Fruit fly (Drosophila melanogaster): ENCODE results near the gene FASN1.

FASN1 gene

dm6 chr2L:3039774-3040173, 16.6 kb upstream of the FASN1 start, which contains the start of the genes cnir and CG17221 (continued):
- TF ChIP-seq dysf (GFP tag; IDR thresholded peaks at IDR 0.05) (no peak), sd (tag; optimal IDR thresholded peaks at IDR 0.05) (peak; percentile 23), Stat92E (GFP tag; optimal IDR thresholded peaks at IDR 0.05) (no peak), Dbx (GFP tag; IDR thresholded peaks at IDR 0.05) (0 out of 3 replicates have a peak, but pooled peaks have one; percentile 32), CG4730 (GFP tag; IDR thresholded peaks at IDR 0.05) (no peak), CG2199 (GFP tag; IDR thresholded peaks at IDR 0.05) (0 out of 3 replicates have a peak, but pooled peaks have one; percentile 18), lov (optimal IDR thresholded peaks at IDR 0.05) (no peak), lov (GFP tag; IDR thresholded peaks at IDR 0.05) (no peak), nerfin-2 (GFP tag; IDR thresholded peaks at IDR 0.05; ENCODE audit: partially characterized antibody) (0 out of 2 replicates have a peak, but pooled peaks have one; percentile 27), CG17612 (GFP tag; IDR thresholded peaks at IDR 0.05) (no peak), MESR4 (GFP tag; optimal IDR thresholded peaks at IDR 0.05) (peak; percentile 16), Rfx (GFP tag; IDR thresholded peaks at IDR 0.05) (peak; percentile 68), kay (GFP tag; optimal IDR thresholded peaks at IDR 0.05) (peak; percentile 18), Ets97D (GFP tag; optimal IDR thresholded peaks at IDR 0.05) (peak; percentile 75), CG2129 (GFP tag; IDR thresholded peaks at IDR 0.05; ENCODE audit: partially characterized antibody) (no peak), Vsx1 (GFP tag; optimal IDR thresholded peaks at IDR 0.05) (no peak), bcd (GFP tag; optimal IDR thresholded peaks at IDR 0.05) (peak; percentile 51), CG6254 (GFP tag; optimal IDR thresholded peaks at IDR 0.05) (no peak), CG2875 (GFP tag; optimal IDR thresholded peaks at IDR 0.05) (no peak), Blimp-1 (GFP tag; optimal IDR thresholded peaks at IDR 0.05) (peak; percentile 46), HLH54F (GFP tag; optimal IDR thresholded peaks at IDR 0.05) (peak; percentile 76), CG13624 (GFP tag; optimal IDR thresholded peaks at IDR 0.05) (peak; percentile 85), Ets65A (GFP tag) (peak; percentile 88), grau (tag; optimal IDR thresholded peaks at IDR 0.05) (peak; percentile 67), pum (GFP tag; optimal IDR thresholded peaks at IDR 0.05) (peak; percentile 69), CG17829 (tag; optimal IDR thresholded peaks at IDR 0.05) (peak; percentile 68), z (GFP tag; IDR thresholded peaks at IDR 0.05) (no peak), CG2116 (GFP tag; optimal IDR thresholded peaks at IDR 0.05) (peak; percentile 92), CG1603 (tag; optimal IDR thresholded peaks at IDR 0.05) (peak; percentile 72), Sin3A (optimal IDR thresholded peaks at IDR 0.05) (no peak), CG8089 (GFP tag; optimal IDR thresholded peaks at IDR 0.05) (peak; percentile 41), sug (tag; optimal IDR thresholded peaks at IDR 0.05) (peak; percentile 78), CG17802 (tag; optimal IDR thresholded peaks at IDR 0.05) (peak; percentile 26), cg (GFP tag; optimal IDR thresholded peaks at IDR 0.05) (no peak), hb (GFP tag; IDR thresholded peaks at IDR 0.05; ENCODE audit: partially characterized antibody) (no peak), CG11560 (tag; IDR thresholded peaks at IDR 0.05) (no peak), pb (GFP tag; optimal IDR thresholded peaks at IDR 0.05) (peak; percentile 13), CG34224 (GFP tag; IDR thresholded peaks at IDR 0.05; ENCODE audit: partially characterized antibody) (peak; percentile 53), Gsc (GFP tag; IDR thresholded peaks at IDR 0.05) (no peak), Asciz (GFP tag; optimal IDR thresholded peaks at IDR 0.05) (no peak), CG15269 (tag; optimal IDR thresholded peaks at IDR 0.05) (peak; percentile 72), CG16779 (GFP tag; IDR thresholded peaks at IDR 0.05) (peak; percentile 50; the same call in 1 of the 2 replicates), az2 (GFP tag; optimal IDR thresholded peaks at IDR 0.05) (peak; percentile 75), Drgx (GFP tag; IDR thresholded peaks at IDR 0.05) (no peak), cato (GFP tag; optimal IDR thresholded peaks at IDR 0.05; ENCODE audit: borderline replicate concordance) (peak; percentile 30), CG14710 (tag; optimal IDR thresholded peaks at IDR 0.05) (peak; percentile 78), Hand (GFP tag; optimal IDR thresholded peaks at IDR 0.05) (peak; percentile 4), CG11723 (GFP tag; optimal IDR thresholded peaks at IDR 0.05) (peak; percentile 34), fd64A (GFP tag; optimal IDR thresholded peaks at IDR 0.05) (no peak), CG4820 (GFP tag; optimal IDR thresholded peaks at IDR 0.05) (peak; percentile 62), chn (GFP tag; optimal IDR thresholded peaks at IDR 0.05) (peak; percentile 58)
